In the genomic region with DNA sequence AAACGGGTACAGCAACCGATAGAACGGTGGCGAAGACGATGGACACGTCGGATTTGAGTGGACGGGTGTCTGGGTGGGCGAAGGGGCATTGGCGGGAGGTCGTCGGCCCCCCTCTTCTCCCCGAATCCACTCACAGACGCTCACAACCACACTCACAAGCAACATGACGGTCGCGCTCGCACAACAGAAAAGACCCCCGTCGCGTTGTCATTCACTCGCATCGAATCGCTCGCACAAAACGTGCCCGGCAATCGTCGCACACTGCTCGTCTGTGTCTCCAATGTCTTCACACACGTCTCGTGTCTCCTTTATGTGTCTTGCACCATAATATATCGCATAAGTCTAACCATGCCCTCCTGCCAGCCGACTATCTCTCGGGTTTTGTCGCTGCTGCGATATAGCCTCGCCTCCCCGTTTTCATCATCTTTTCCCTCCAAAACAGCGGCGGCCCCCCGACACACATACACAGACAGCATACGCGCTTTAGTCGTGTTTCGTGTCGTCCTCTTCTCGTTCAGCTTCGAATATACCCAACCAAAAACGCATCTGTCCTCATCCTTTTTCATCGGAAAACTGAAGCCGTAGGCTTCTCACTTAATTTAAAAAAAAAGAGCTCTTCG, we compare ENCODE assay signal across 1 worm cellular context.
TF ChIP-seq lines count a peak whose summit lies in the region.

No protein-coding gene starts in this region.

TF ChIP-seq in whole organism, L1 larva, 84 proteins besides CTCF, POLR2A, EP300 and RAD21 (continued from another document):
- TF ChIP-seq swsn-7 (tag; optimal IDR thresholded peaks at IDR 0.05; lab: Kevin White, UChicago) = peak; percentile 89
- TF ChIP-seq efl-1 (optimal IDR thresholded peaks at IDR 0.05; lab: Kevin White, UChicago) = peak; percentile 77 to 92
- peak; percentile 52 to 92 for TF ChIP-seq efl-1 (GFP tag; optimal IDR thresholded peaks at IDR 0.05 in 1 of 2; lab: Kevin White, UChicago)
- TF ChIP-seq lir-3 (tag; optimal IDR thresholded peaks at IDR 0.05; lab: Kevin White, UChicago; ENCODE audit: poor library complexity) = peak; percentile 70
- TF ChIP-seq efl-3 (GFP tag; optimal IDR thresholded peaks at IDR 0.05; lab: Kevin White, UChicago) = peak; percentile 23
- TF ChIP-seq mef-2 (tag; optimal IDR thresholded peaks at IDR 0.05; lab: Kevin White, UChicago) = peak; percentile 83
- no peak for TF ChIP-seq tlp-1 (tag; optimal IDR thresholded peaks at IDR 0.05; lab: Kevin White, UChicago)
- TF ChIP-seq nhr-237 (tag; optimal IDR thresholded peaks at IDR 0.05; lab: Kevin White, UChicago) = peak; percentile 41
- TF ChIP-seq sox-4 (tag; optimal IDR thresholded peaks at IDR 0.05; lab: Kevin White, UChicago) = no peak
- peak; percentile 9 for TF ChIP-seq F16B12.6 (tag; optimal IDR thresholded peaks at IDR 0.05; lab: Kevin White, UChicago)
- peak; percentile 73 for TF ChIP-seq mep-1 (tag; optimal IDR thresholded peaks at IDR 0.05; lab: Kevin White, UChicago)
- TF ChIP-seq pqm-1 (tag; optimal IDR thresholded peaks at IDR 0.05; lab: Kevin White, UChicago) = no peak
- TF ChIP-seq lin-15B (tag; optimal IDR thresholded peaks at IDR 0.05; lab: Kevin White, UChicago) = no peak
- TF ChIP-seq elt-3 (tag; optimal IDR thresholded peaks at IDR 0.05; lab: Kevin White, UChicago) = peak in 4 of 6 experiments; percentile 9 to 60 (median 28)
- peak; percentile 68 for TF ChIP-seq C16A3.4 (tag; optimal IDR thresholded peaks at IDR 0.05; lab: Kevin White, UChicago)
- TF ChIP-seq hpl-2 (GFP tag; optimal IDR thresholded peaks at IDR 0.05; lab: Kevin White, UChicago) = no peak
- TF ChIP-seq zag-1 (tag; optimal IDR thresholded peaks at IDR 0.05; lab: Kevin White, UChicago) = peak; percentile 26
- peak; percentile 73 for TF ChIP-seq rnt-1 (tag; optimal IDR thresholded peaks at IDR 0.05; lab: Kevin White, UChicago)
- no peak for TF ChIP-seq sup-37 (GFP tag; optimal IDR thresholded peaks at IDR 0.05; lab: Kevin White, UChicago)
- TF ChIP-seq unc-62 (GFP tag; optimal IDR thresholded peaks at IDR 0.05; lab: Kevin White, UChicago) = no peak
- peak; percentile 84 for TF ChIP-seq nhr-77 (tag; optimal IDR thresholded peaks at IDR 0.05; lab: Kevin White, UChicago)
- peak; percentile 95 for TF ChIP-seq nhr-85 (tag; lab: Kevin White, UChicago)
- peak; percentile 84 for TF ChIP-seq nhr-19 (GFP tag; conservative IDR thresholded peaks at IDR 0.05; lab: Robert Waterston, UW)
- TF ChIP-seq Y116A8C.19 (tag; optimal IDR thresholded peaks at IDR 0.05; lab: Kevin White, UChicago; ENCODE audit: borderline replicate concordance) = no peak
- TF ChIP-seq fos-1 (tag; optimal IDR thresholded peaks at IDR 0.05; lab: Kevin White, UChicago) = peak; percentile 80
- TF ChIP-seq irx-1 (tag; optimal IDR thresholded peaks at IDR 0.05; lab: Kevin White, UChicago) = peak; percentile 76
- peak; percentile 83 for TF ChIP-seq nhr-90 (tag; optimal IDR thresholded peaks at IDR 0.05; lab: Kevin White, UChicago; ENCODE audit: poor library complexity)
- peak; percentile 88 for TF ChIP-seq unc-130 (tag; optimal IDR thresholded peaks at IDR 0.05; lab: Kevin White, UChicago)
